Fruit fly (Drosophila melanogaster) whole organism, wandering third instar larva: ENCODE data around the gene tzn.

Experiments used
- Abd-B ChIP-seq: fragments of >200 bp; optimal IDR thresholded peaks from 2 replicates; lab custom pipeline; 2017; ENCODE audit warnings: missing biosample characterization, missing genetic modification characterization
- CG32264 ChIP-seq: fragments of 200-800 bp; sonication (Bioruptor generic); optimal IDR thresholded peaks from 2 replicates; lab custom pipeline; 2016; ENCODE audit warnings: missing biosample characterization, missing genetic modification characterization
- Dfd ChIP-seq: fragments of >200 bp; optimal IDR thresholded peaks from 2 replicates; lab custom pipeline; 2017; ENCODE audit warnings: missing biosample characterization, missing genetic modification characterization
- Hr78 ChIP-seq: fragments of >200 bp; optimal IDR thresholded peaks from 2 replicates; lab custom pipeline; 2017; ENCODE audit warnings: missing biosample characterization, missing genetic modification characterization
- Jra ChIP-seq: sonication (Bioruptor generic); optimal IDR thresholded peaks from 2 replicates; lab custom pipeline; 2016; ENCODE audit warnings: missing biosample characterization, missing genetic modification characterization
- OdsH ChIP-seq: fragments of 200-800 bp; sonication (Bioruptor generic); optimal IDR thresholded peaks from 2 replicates; lab custom pipeline; 2016; ENCODE audit warnings: missing biosample characterization, mild to moderate bottlenecking, missing genetic modification characterization
- dsf ChIP-seq: sonication (Bioruptor generic); optimal IDR thresholded peaks from 2 replicates; lab custom pipeline; 2016; ENCODE audit warnings: missing biosample characterization, missing genetic modification characterization, borderline replicate concordance
- foxo ChIP-seq, 2 experiments: fragments of 200-800 bp; sonication (Bioruptor generic); optimal IDR thresholded peaks; 2 replicates in 1 of 2; 3 replicates in 1 of 2; lab custom pipeline; 2016 to 2017; ENCODE audit warnings: missing biosample characterization in 2 of 2, missing genetic modification characterization in 2 of 2
- h ChIP-seq: fragments of 200-800 bp; sonication (Bioruptor generic); optimal IDR thresholded peaks from 3 replicates; lab custom pipeline; 2016; ENCODE audit warnings: missing biosample characterization, mild to moderate bottlenecking, missing genetic modification characterization
- pan ChIP-seq: fragments of >200 bp; optimal IDR thresholded peaks from 2 replicates; lab custom pipeline; 2017
- psq ChIP-seq: fragments of 200-800 bp; sonication (Bioruptor generic); optimal IDR thresholded peaks from 3 replicates; lab custom pipeline; 2017; ENCODE audit warnings: missing biosample characterization, mild to moderate bottlenecking, missing genetic modification characterization, moderate library complexity
- sv ChIP-seq: fragments of 200-800 bp; sonication (Bioruptor generic); optimal IDR thresholded peaks from 3 replicates; lab custom pipeline; 2016; ENCODE audit warnings: missing biosample characterization, missing genetic modification characterization

DNA sequence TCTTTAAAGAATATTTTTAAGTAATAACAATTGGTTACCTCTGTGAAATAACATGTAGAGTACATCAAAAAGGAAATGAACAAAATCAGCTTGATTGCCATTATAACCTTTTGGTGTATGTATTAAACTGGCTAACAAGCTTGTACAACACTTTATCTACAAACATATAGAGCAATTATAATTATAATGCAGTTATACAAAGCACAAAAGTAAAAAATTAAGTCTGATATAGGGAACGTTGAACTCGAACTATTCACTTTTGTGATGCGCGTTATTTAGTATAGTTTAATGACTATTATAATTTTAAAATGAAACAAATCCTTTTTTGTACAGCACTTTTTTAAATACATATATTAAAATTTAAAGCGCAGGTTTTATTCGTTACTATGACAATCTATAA is 42.9 kb upstream of the tzn start, which contains the start of gene CG33912:
- TF ChIP-seq Dfd (GFP tag; lab: Kevin White, UChicago) (no peak), OdsH (no peak), h (GFP tag; lab: Kevin White, UChicago) (no peak), pan (no peak), foxo (GFP tag; optimal IDR thresholded peaks at IDR 0.05; lab: Kevin White, UChicago) (no peak), Abd-B (GFP tag; lab: Kevin White, UChicago) (no peak), dsf (GFP tag; lab: Kevin White, UChicago) (no peak), sv (GFP tag; lab: Kevin White, UChicago) (no peak), CG32264 (GFP tag; lab: Kevin White, UChicago) (no peak), psq (GFP tag; lab: Kevin White, UChicago) (no peak), Jra (GFP tag; lab: Kevin White, UChicago) (no peak), Hr78 (no peak)
